Worm (Caenorhabditis elegans): ENCODE data around the gene her-1.

DNA sequence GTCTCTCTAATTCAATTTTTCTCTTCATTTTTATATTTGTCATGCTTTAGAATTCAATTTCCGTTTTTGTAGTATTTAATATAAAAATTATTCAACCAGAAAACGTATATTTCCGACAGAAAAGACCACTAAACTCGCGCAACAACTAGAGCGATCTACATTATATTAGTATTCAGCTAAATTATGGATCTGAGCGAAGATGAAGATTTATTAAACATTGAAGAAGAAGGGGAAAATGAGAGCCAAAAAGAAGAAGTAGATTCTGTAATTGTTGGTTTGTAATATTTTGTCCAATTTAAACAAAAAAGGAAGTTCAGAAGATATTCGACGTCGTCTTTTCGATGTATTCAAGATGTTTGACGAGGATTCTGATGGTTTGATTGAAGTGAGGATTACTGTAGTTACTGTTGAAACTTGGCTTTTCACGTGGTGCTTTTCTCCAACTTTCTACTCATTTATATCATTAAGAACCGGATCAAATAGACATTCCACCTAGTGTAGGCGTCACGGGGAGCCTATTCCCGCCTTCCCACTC lies 37.2 kb downstream of the her-1 start, which contains the start of gene cal-7:
- TF ChIP-seq ceh-43 (GFP tag; optimal IDR thresholded peaks at IDR 0.05) (no peak), snpc-4 (tag; optimal IDR thresholded peaks at IDR 0.05) (no peak), unc-39 (tag; optimal IDR thresholded peaks at IDR 0.05) (no peak), lin-13 (tag; optimal IDR thresholded peaks at IDR 0.05) (no peak), ceh-39 (tag; optimal IDR thresholded peaks at IDR 0.05) (no peak), sptf-1 (tag; optimal IDR thresholded peaks at IDR 0.05) (no peak), unc-62 (GFP tag; optimal IDR thresholded peaks at IDR 0.05) (no peak), nhr-237 (tag; optimal IDR thresholded peaks at IDR 0.05) (no peak), lsy-2 (tag; optimal IDR thresholded peaks at IDR 0.05) (no peak), mep-1 (tag; optimal IDR thresholded peaks at IDR 0.05) (no peak)

Measured in whole organism, mixed stage, embryonic.